Worm (Caenorhabditis elegans) whole organism, L2 larva: ENCODE measurements around the gene Y37D8A.8.

Experiments used
- F13H6.1 ChIP-seq: sonication (generic microtip); optimal IDR thresholded peaks from 2 replicates; lab custom pipeline; 2016; ENCODE audit warnings: missing genetic modification characterization, missing compliant biosample characterization
- R02D3.7 ChIP-seq: fragments of 150-350 bp; optimal IDR thresholded peaks from 2 replicates; lab custom pipeline; 2014; ENCODE audit warnings: missing biosample characterization, missing genetic modification characterization
- Y55F3AM.14 ChIP-seq: fragments of 200-800 bp; sonication (Bioruptor generic); optimal IDR thresholded peaks from 2 replicates; lab custom pipeline; 2018; ENCODE audit warnings: mild to moderate bottlenecking, missing genetic modification characterization, missing compliant biosample characterization
- alr-1 ChIP-seq: fragments of 150-350 bp; optimal IDR thresholded peaks from 2 replicates; lab custom pipeline; 2014; ENCODE audit warnings: missing biosample characterization, missing genetic modification characterization
- aly-2 ChIP-seq: fragments of 150-350 bp; optimal IDR thresholded peaks from 2 replicates; lab custom pipeline; 2014; ENCODE audit warnings: missing biosample characterization, missing genetic modification characterization
- ama-1 ChIP-seq: fragments of 150-350 bp; optimal IDR thresholded peaks from 2 replicates; lab custom pipeline; 2018; ENCODE audit warnings: inconsistent platforms
- blmp-1 ChIP-seq: sonication (generic microtip); optimal IDR thresholded peaks from 2 replicates; lab custom pipeline; 2017; ENCODE audit warnings: missing genetic modification characterization, mild to moderate bottlenecking, missing compliant biosample characterization, antibody characterized with exemption, moderate library complexity; ENCODE audit not compliant: insufficient read depth
- ceh-16 ChIP-seq: fragments of 150-350 bp; optimal IDR thresholded peaks from 2 replicates; lab custom pipeline; 2014; ENCODE audit warnings: missing biosample characterization, missing genetic modification characterization
- crh-2 ChIP-seq: sonication (generic microtip); optimal IDR thresholded peaks from 2 replicates; lab custom pipeline; 2017; ENCODE audit warnings: missing biosample characterization, missing genetic modification characterization
- dmd-4 ChIP-seq: sonication (generic microtip); optimal IDR thresholded peaks from 2 replicates; lab custom pipeline; 2017; ENCODE audit warnings: missing biosample characterization, missing genetic modification characterization
- elt-1 ChIP-seq: fragments of 150-350 bp; optimal IDR thresholded peaks from 2 replicates; lab custom pipeline; 2014; ENCODE audit warnings: missing biosample characterization, missing genetic modification characterization
- elt-3 ChIP-seq: sonication (generic microtip); optimal IDR thresholded peaks from 2 replicates; lab custom pipeline; 2017; ENCODE audit warnings: missing biosample characterization, missing genetic modification characterization
- fos-1 ChIP-seq: fragments of 150-350 bp; optimal IDR thresholded peaks from 2 replicates; lab custom pipeline; 2014; ENCODE audit warnings: missing biosample characterization, missing genetic modification characterization
- gmeb-1 ChIP-seq: fragments of 150-350 bp; optimal IDR thresholded peaks from 2 replicates; lab custom pipeline; 2014; ENCODE audit warnings: missing biosample characterization, missing genetic modification characterization
- lin-11 ChIP-seq: fragments of 150-350 bp; sonication (generic microtip); optimal IDR thresholded peaks from 2 replicates; lab custom pipeline; 2014; ENCODE audit warnings: missing biosample characterization, missing genetic modification characterization, inconsistent platforms, mixed read lengths
- lin-13 ChIP-seq: fragments of 150-350 bp; optimal IDR thresholded peaks from 2 replicates; lab custom pipeline; 2014; ENCODE audit warnings: missing biosample characterization, missing genetic modification reagents, missing genetic modification characterization
- lsy-2 ChIP-seq, 2 experiments: fragments of 150-350 bp in 1 of 2; sonication (generic microtip) in 1 of 2; optimal IDR thresholded peaks; 2 replicates each; lab custom pipeline; 2014 to 2017; ENCODE audit warnings: missing biosample characterization in 2 of 2, missing genetic modification characterization in 2 of 2
- mab-5 ChIP-seq: fragments of 150-350 bp; optimal IDR thresholded peaks from 2 replicates; lab custom pipeline; 2014; ENCODE audit warnings: missing biosample characterization, missing genetic modification characterization
- mbf-1 ChIP-seq: sonication (generic microtip); optimal IDR thresholded peaks from 2 replicates; lab custom pipeline; 2017; ENCODE audit warnings: missing biosample characterization, missing genetic modification characterization
- nhr-10 ChIP-seq: sonication (generic microtip); optimal IDR thresholded peaks from 2 replicates; lab custom pipeline; 2017; ENCODE audit warnings: missing biosample characterization, missing genetic modification characterization
- nhr-12 ChIP-seq: fragments of 150-350 bp; optimal IDR thresholded peaks from 2 replicates; lab custom pipeline; 2014; ENCODE audit warnings: missing biosample characterization, missing genetic modification characterization
- nhr-129 ChIP-seq: fragments of 150-350 bp; optimal IDR thresholded peaks from 2 replicates; lab custom pipeline; 2014; ENCODE audit warnings: missing biosample characterization, missing genetic modification characterization
- nhr-21 ChIP-seq: fragments of 150-350 bp; optimal IDR thresholded peaks from 2 replicates; lab custom pipeline; 2014; ENCODE audit warnings: missing biosample characterization, missing genetic modification characterization
- nhr-23 ChIP-seq: fragments of 150-350 bp; optimal IDR thresholded peaks from 2 replicates; lab custom pipeline; 2014; ENCODE audit warnings: missing biosample characterization, missing genetic modification reagents, missing genetic modification characterization
- nhr-237 ChIP-seq: fragments of 150-350 bp; optimal IDR thresholded peaks from 2 replicates; lab custom pipeline; 2014; ENCODE audit warnings: missing biosample characterization, missing genetic modification characterization
- nhr-25 ChIP-seq: fragments of 150-350 bp; sonication (generic microtip); optimal IDR thresholded peaks from 3 replicates; lab custom pipeline; 2014; ENCODE audit warnings: missing biosample characterization, missing genetic modification characterization
- nhr-6 ChIP-seq: fragments of 150-350 bp; optimal IDR thresholded peaks from 2 replicates; lab custom pipeline; 2014; ENCODE audit warnings: missing biosample characterization, missing genetic modification characterization
- sem-4 ChIP-seq: fragments of 150-350 bp; optimal IDR thresholded peaks from 2 replicates; lab custom pipeline; 2014; ENCODE audit warnings: missing biosample characterization, missing genetic modification reagents, missing genetic modification characterization
- sma-3 ChIP-seq: sonication (generic microtip); optimal IDR thresholded peaks from 2 replicates; lab custom pipeline; 2016; ENCODE audit warnings: missing genetic modification reagents, missing genetic modification characterization, missing compliant biosample characterization
- sma-9 ChIP-seq, 2 experiments: fragments of 150-350 bp in 1 of 2; sonication (generic microtip) in 1 of 2; optimal IDR thresholded peaks; 2 replicates each; lab custom pipeline; 2014 to 2016; ENCODE audit warnings: missing genetic modification characterization in 2 of 2, mild to moderate bottlenecking in 1 of 2, missing biosample characterization in 1 of 2, missing compliant biosample characterization in 1 of 2, missing genetic modification reagents in 1 of 2, moderate library complexity in 1 of 2
- snpc-4 ChIP-seq: fragments of 150-350 bp; optimal IDR thresholded peaks from 2 replicates; lab custom pipeline; 2014; ENCODE audit warnings: missing biosample characterization, missing genetic modification characterization
- unc-55 ChIP-seq: fragments of 150-350 bp; sonication (generic microtip); optimal IDR thresholded peaks from 3 replicates; lab custom pipeline; 2014; ENCODE audit warnings: missing biosample characterization, missing genetic modification reagents, missing genetic modification characterization
- unc-62 ChIP-seq: fragments of 150-350 bp; optimal IDR thresholded peaks from 2 replicates; lab custom pipeline; 2014; ENCODE audit warnings: missing biosample characterization, missing genetic modification reagents, missing genetic modification characterization
- ztf-11 ChIP-seq: sonication (generic microtip); optimal IDR thresholded peaks from 2 replicates; lab custom pipeline; 2017; ENCODE audit warnings: missing biosample characterization, missing genetic modification characterization
- ztf-4 ChIP-seq: fragments of 150-350 bp; optimal IDR thresholded peaks from 2 replicates; lab custom pipeline; 2014; ENCODE audit warnings: missing biosample characterization, missing genetic modification characterization

Y37D8A.8 gene

DNA sequence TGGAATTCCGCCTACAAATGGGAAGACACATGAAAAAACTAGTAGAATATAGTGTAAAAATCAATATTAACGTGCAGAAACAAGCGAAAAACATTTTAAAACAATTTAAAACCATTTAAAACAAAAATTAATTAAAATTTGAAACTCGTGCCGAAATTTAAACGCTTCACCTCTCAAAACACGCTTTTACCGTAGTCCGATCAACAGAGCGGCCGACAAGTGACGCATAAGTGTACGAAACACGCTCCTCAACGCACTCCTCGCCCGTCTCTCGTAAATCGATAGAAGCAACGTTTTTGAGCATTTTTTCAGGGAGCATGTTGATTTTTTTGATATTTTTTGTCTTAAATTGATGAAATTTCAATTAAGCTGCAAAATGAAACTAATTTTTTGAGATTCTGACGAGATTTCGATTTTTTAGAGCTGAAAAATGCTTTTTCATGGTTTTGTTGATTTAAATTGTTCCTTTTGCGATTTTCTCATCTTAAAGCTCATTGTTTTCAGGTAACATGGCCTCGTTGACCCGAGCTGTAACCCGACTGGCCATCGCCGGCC is 40.3 kb downstream of the Y37D8A.8 start, which contains the start of gene cox-5A (continued):
- TF ChIP-seq ztf-11 (tag; lab: Kevin White, UChicago) (peak; percentile 17), nhr-129 (tag; lab: Kevin White, UChicago) (peak; percentile 97), gmeb-1 (tag; lab: Kevin White, UChicago) (peak; percentile 100), elt-1 (tag; lab: Kevin White, UChicago) (no peak), elt-3 (tag; lab: Kevin White, UChicago) (no peak), ama-1 (lab: Kevin White, UChicago) (peak; percentile 85), dmd-4 (tag; lab: Kevin White, UChicago) (peak; percentile 72), fos-1 (peak; percentile 100), unc-55 (peak; percentile 100), sma-9 (GFP tag; optimal IDR thresholded peaks at IDR 0.05; lab: Kevin White, UChicago) (peak; percentile 99), sma-9 (tag; optimal IDR thresholded peaks at IDR 0.05; lab: Kevin White, UChicago) (no peak), lsy-2 (tag; optimal IDR thresholded peaks at IDR 0.05; lab: Kevin White, UChicago) (peak; percentile 100), unc-62 (GFP tag; lab: Kevin White, UChicago) (peak; percentile 94), Y55F3AM.14 (GFP tag; lab: Kevin White, UChicago) (peak; percentile 98), ceh-16 (tag; lab: Kevin White, UChicago) (peak; percentile 93), nhr-237 (tag; lab: Kevin White, UChicago) (peak; percentile 89), sem-4 (peak; percentile 100), snpc-4 (tag; lab: Kevin White, UChicago) (peak; percentile 92), nhr-10 (tag; lab: Kevin White, UChicago) (peak; percentile 95), mbf-1 (tag; lab: Kevin White, UChicago) (peak; percentile 57), R02D3.7 (peak; percentile 85), nhr-12 (tag; lab: Kevin White, UChicago) (peak; percentile 83), lin-11 (tag; lab: Kevin White, UChicago) (peak; percentile 99)
- TF ChIP-seq, all 48 proteins: peak for 40

DNA sequence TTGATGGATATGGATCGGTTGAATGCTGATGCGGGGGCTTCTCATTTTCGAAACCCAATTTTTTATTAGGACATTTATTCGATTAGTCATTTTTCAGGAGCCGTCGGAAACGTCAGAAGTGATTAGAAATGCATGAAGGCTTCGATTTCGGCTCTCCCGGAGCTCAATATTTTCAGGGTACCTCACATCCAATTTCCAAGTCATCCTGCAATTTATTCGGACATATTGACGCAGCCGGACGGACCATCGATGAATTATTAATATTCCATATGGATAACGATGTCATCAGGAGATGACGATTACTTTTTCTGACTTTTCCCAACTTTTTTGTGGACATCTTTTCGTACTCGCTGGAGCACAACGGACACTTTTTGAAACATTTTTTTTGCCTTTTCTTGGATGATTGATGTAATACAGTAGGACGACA is 41.9 kb downstream of the Y37D8A.8 start:
- TF ChIP-seq ama-1 (lab: Kevin White, UChicago) (peak; percentile 50), sem-4 (peak; percentile 20), unc-55 (peak; percentile 18), R02D3.7 (peak; percentile 13), mab-5 (tag; lab: Kevin White, UChicago) (no peak), sma-3 (peak; percentile 39), dmd-4 (tag; lab: Kevin White, UChicago) (no peak), F13H6.1 (tag; lab: Kevin White, UChicago) (peak; percentile 32), aly-2 (tag; lab: Kevin White, UChicago) (no peak), lsy-2 (tag; optimal IDR thresholded peaks at IDR 0.05; lab: Kevin White, UChicago) (peak; percentile 54 to 70), crh-2 (tag; lab: Kevin White, UChicago) (peak; percentile 39), nhr-25 (tag; lab: Kevin White, UChicago) (peak; percentile 11), nhr-23 (tag; lab: Kevin White, UChicago) (no peak), lin-13 (GFP tag; lab: Kevin White, UChicago) (peak; percentile 37), nhr-6 (peak; percentile 54), sma-9 (GFP tag; optimal IDR thresholded peaks at IDR 0.05; lab: Kevin White, UChicago) (peak; percentile 61), sma-9 (tag; optimal IDR thresholded peaks at IDR 0.05; lab: Kevin White, UChicago) (no peak)

DNA sequence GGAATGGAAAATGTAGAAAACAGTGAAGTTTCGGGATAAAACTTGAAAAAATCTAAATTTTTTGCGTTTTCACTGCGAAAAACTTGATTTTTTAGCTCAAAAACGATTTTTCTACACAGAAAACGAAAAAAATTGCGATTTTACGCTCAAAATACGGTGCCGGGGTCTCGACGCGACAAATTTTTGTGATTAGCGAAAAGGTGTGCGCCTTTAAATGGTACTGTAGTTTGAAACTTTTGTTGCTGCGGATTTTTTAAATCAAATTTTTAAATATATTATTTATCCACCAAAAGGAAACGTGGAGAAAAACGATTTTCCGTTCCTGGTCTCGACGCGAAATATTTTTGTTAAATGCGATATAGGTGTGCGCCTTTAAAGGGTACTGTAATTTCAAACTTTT is 42.5 kb downstream of the Y37D8A.8 start:
- TF ChIP-seq alr-1 (tag; lab: Kevin White, UChicago) (no peak), sma-3 (no peak), fos-1 (no peak), crh-2 (tag; lab: Kevin White, UChicago) (no peak), ztf-4 (tag; lab: Kevin White, UChicago) (no peak), nhr-21 (tag; lab: Kevin White, UChicago) (no peak)

DNA sequence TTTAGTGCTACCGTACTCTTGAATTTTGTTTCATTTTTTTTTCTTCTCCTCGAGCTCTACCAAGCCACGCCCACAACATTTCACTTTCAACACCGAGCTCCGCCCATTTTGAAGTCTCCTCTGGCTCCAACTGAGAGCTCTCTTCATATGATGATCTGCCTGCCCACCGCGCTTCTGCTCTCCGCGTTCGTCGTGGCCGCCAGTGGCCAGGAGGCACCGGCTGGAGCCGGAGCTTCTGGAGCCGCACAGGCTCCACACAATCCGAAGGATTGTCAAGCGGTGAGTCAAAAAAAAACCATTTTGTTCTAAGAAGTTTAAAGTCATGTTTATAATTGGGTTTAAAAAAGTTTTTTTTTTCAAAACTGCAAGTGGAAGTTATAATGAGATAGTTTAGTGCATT is 45.6 kb downstream of the Y37D8A.8 start, which contains the start of gene flp-14:
flp-14 (plus strand) TSS at position 146 of the 400 bp plus-strand sequence.
- TF ChIP-seq elt-1 (tag; lab: Kevin White, UChicago) (no peak), nhr-23 (tag; lab: Kevin White, UChicago) (no peak), blmp-1 (tag; lab: Kevin White, UChicago) (no peak)
